Worm (Caenorhabditis elegans): ENCODE results near the gene D1025.1.

D1025.1 gene

DNA sequence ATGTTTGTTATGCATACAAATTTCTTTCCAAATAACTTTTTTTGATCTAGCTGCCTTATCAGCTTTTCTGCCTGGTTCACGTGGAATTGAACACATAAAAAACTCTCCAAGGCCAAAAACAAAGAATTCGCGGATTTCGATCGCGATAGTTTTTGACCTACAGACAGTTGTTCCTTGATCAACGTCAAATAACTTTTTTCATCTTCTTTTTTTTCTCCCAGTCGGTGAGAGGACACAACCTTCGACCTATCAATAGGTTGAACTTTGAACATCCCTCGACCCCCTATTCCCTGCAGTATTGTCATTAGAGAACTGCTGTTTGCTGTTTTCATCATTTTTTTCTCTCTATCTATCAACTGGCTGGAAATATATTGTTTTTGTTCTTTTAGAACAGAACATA is 43.3 kb downstream of the D1025.1 start:
- TF ChIP-seq hlh-11 (tag; optimal IDR thresholded peaks at IDR 0.05) (peak; percentile 4), daf-16 (GFP tag; optimal IDR thresholded peaks at IDR 0.05) (peak in 1 of 2 experiments; percentile 18), daf-16 (tag; optimal IDR thresholded peaks at IDR 0.05) (peak; percentile 4), lsy-2 (tag; optimal IDR thresholded peaks at IDR 0.05) (no peak), unc-62 (GFP tag; optimal IDR thresholded peaks at IDR 0.05 in 1 of 2) (peak in 1 of 2 experiments; percentile 90), unc-62 (tag; optimal IDR thresholded peaks at IDR 0.05) (no peak), nhr-28 (tag; optimal IDR thresholded peaks at IDR 0.05) (peak; percentile 51), daf-8 (GFP tag; IDR thresholded peaks at IDR 0.05) (no peak), lin-15B (tag; optimal IDR thresholded peaks at IDR 0.05) (no peak), aha-1 (tag) (peak; percentile 82), ama-1 (optimal IDR thresholded peaks at IDR 0.05) (no peak), F49E8.2 (tag; optimal IDR thresholded peaks at IDR 0.05; ENCODE audit: borderline replicate concordance) (no peak), tra-1 (GFP tag; IDR thresholded peaks at IDR 0.05) (0 out of 2 replicates have a peak, but pooled peaks have one; percentile 16), dmd-8 (GFP tag; IDR thresholded peaks at IDR 0.05) (no peak), mxl-2 (GFP tag; conservative IDR thresholded peaks at IDR 0.05) (no peak), nhr-77 (tag; optimal IDR thresholded peaks at IDR 0.05) (no peak), ZK546.5 (tag; optimal IDR thresholded peaks at IDR 0.05) (no peak), dmd-6 (GFP tag; IDR thresholded peaks at IDR 0.05) (peak; percentile 36)

ce11 chrX:14565245-14565644 is 44.7 kb downstream of the D1025.1 start:
- TF ChIP-seq dmd-6 (GFP tag; IDR thresholded peaks at IDR 0.05) = peak; percentile 52
- TF ChIP-seq egl-43 (GFP tag; IDR thresholded peaks at IDR 0.05) = 0 out of 2 replicates have a peak, but pooled peaks have one; percentile 10
- peak; percentile 9 for TF ChIP-seq mes-2 (tag; optimal IDR thresholded peaks at IDR 0.05; ENCODE audit: poor library complexity, severe bottlenecking)
- no peak for TF ChIP-seq F44E2.7 (GFP tag; IDR thresholded peaks at IDR 0.05)
- peak in 1 of 2 experiments; percentile 69 for TF ChIP-seq unc-62 (GFP tag; optimal IDR thresholded peaks at IDR 0.05 in 1 of 2)
- TF ChIP-seq unc-62 (tag; optimal IDR thresholded peaks at IDR 0.05) = no peak
- TF ChIP-seq dve-1 (tag; optimal IDR thresholded peaks at IDR 0.05; ENCODE audit: insufficient read depth) = peak; percentile 14
- no peak for TF ChIP-seq egl-27 (tag; optimal IDR thresholded peaks at IDR 0.05)

- no peak for TF ChIP-seq dve-1 (tag; optimal IDR thresholded peaks at IDR 0.05; ENCODE audit: insufficient read depth)
- no peak for TF ChIP-seq arid-1 (GFP tag; conservative IDR thresholded peaks at IDR 0.05)
- peak; percentile 14 for TF ChIP-seq nhr-28 (tag; optimal IDR thresholded peaks at IDR 0.05)
- no peak for TF ChIP-seq jun-1 (tag; optimal IDR thresholded peaks at IDR 0.05)
- TF ChIP-seq Y75B8A.6 (GFP tag; IDR thresholded peaks at IDR 0.05) = no peak
- peak in 1 of 2 experiments; percentile 9 for TF ChIP-seq daf-16 (GFP tag; optimal IDR thresholded peaks at IDR 0.05)
- TF ChIP-seq daf-16 (tag; optimal IDR thresholded peaks at IDR 0.05) = no peak
- TF ChIP-seq ceh-82 (tag; optimal IDR thresholded peaks at IDR 0.05) = no peak
- TF ChIP-seq pha-4 (GFP tag; IDR thresholded peaks at IDR 0.05) = no peak
- no peak for TF ChIP-seq pha-4 (tag; optimal IDR thresholded peaks at IDR 0.05)
- peak; percentile 73 for TF ChIP-seq aha-1 (tag)
- TF ChIP-seq hlh-11 (tag; optimal IDR thresholded peaks at IDR 0.05) = peak; percentile 50
- TF ChIP-seq dmd-9 (GFP tag; IDR thresholded peaks at IDR 0.05) = 0 out of 2 replicates have a peak, but pooled peaks have one; percentile 11
- TF ChIP-seq hmg-1.1 (GFP tag; IDR thresholded peaks at IDR 0.05) = 0 out of 2 replicates have a peak, but pooled peaks have one; percentile 22
- TF ChIP-seq nhr-11 (tag; optimal IDR thresholded peaks at IDR 0.05) = peak; percentile 17
- peak; percentile 28; the same call in 1 of the 2 replicates for TF ChIP-seq dmd-6 (GFP tag; IDR thresholded peaks at IDR 0.05)
Measured at ce11 chrX:14566047-14566446, 45.5 kb downstream of the D1025.1 start.

DNA sequence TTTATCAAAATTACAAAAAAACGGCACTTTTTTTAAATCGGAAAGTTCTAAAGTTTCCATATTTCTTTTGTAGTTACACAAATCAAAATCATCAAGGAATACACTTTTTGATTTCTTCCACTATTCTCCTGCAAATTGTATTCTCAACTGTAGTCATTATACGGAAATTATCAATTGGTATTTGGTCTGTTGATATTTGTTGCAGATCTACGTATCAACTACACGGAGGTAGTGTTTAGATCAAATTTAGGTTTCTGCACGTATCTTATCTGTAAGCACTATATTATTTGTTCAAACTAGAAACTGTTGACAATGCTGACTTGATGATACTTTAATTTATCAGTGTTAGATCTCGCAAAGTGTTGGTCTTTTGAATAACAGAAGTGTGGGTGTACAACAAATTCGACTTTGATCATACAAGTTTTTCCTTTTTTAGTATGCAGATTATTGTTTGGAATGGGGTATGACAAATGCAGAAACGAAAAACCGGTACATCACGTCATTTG is 47.7 kb downstream of the D1025.1 start:
- TF ChIP-seq snpc-1.2 (GFP tag; IDR thresholded peaks at IDR 0.05) (no peak), F49E8.2 (tag; optimal IDR thresholded peaks at IDR 0.05; ENCODE audit: borderline replicate concordance) (no peak), mdt-29 (GFP tag; IDR thresholded peaks at IDR 0.05) (no peak), dmd-6 (GFP tag; IDR thresholded peaks at IDR 0.05) (0 out of 2 replicates have a peak, but pooled peaks have one; percentile 13), nhr-41 (GFP tag; IDR thresholded peaks at IDR 0.05) (no peak), spr-1 (tag; optimal IDR thresholded peaks at IDR 0.05) (no peak), vab-7 (GFP tag; IDR thresholded peaks at IDR 0.05) (no peak), T26A8.4 (GFP tag; IDR thresholded peaks at IDR 0.05) (no peak), nhr-28 (tag; optimal IDR thresholded peaks at IDR 0.05) (peak; percentile 96), nhr-76 (tag; optimal IDR thresholded peaks at IDR 0.05) (no peak), lin-29 (GFP tag; IDR thresholded peaks at IDR 0.05) (no peak), D1046.2 (GFP tag; IDR thresholded peaks at IDR 0.05) (no peak), daf-16 (GFP tag; optimal IDR thresholded peaks at IDR 0.05) (no peak), daf-16 (tag; optimal IDR thresholded peaks at IDR 0.05) (peak; percentile 75), madf-5 (GFP tag; IDR thresholded peaks at IDR 0.05) (no peak), daf-8 (GFP tag; IDR thresholded peaks at IDR 0.05) (no peak), hif-1 (tag; optimal IDR thresholded peaks at IDR 0.05) (peak in 1 of 2 experiments; percentile 76), ama-1 (optimal IDR thresholded peaks at IDR 0.05) (no peak), dve-1 (tag; optimal IDR thresholded peaks at IDR 0.05; ENCODE audit: insufficient read depth) (peak; percentile 16)

All from whole organism, L4 larva.